Fruit fly (Drosophila melanogaster): ENCODE measurements around the gene CG13599.

CG13599 gene

dm6 chr3R:23887096-23887421, 44.4 kb upstream of the CG13599 start (continued):
- TF ChIP-seq lilli (GFP tag; optimal IDR thresholded peaks at IDR 0.05) = peak; percentile 79
- peak; percentile 86 for TF ChIP-seq CG6813 (GFP tag; optimal IDR thresholded peaks at IDR 0.05)
- TF ChIP-seq D19A (tag; optimal IDR thresholded peaks at IDR 0.05) = peak; percentile 100
- TF ChIP-seq abd-A (tag; optimal IDR thresholded peaks at IDR 0.05) = no peak
- TF ChIP-seq ara (GFP tag; IDR thresholded peaks at IDR 0.05) = peak; percentile 97
- no peak for TF ChIP-seq hbn (GFP tag; IDR thresholded peaks at IDR 0.05; ENCODE audit: partially characterized antibody)
- TF ChIP-seq bcd (GFP tag; optimal IDR thresholded peaks at IDR 0.05) = peak; percentile 89
- TF ChIP-seq aop (GFP tag; IDR thresholded peaks at IDR 0.05) = no peak
- no peak for TF ChIP-seq CG42726 (GFP tag; IDR thresholded peaks at IDR 0.05; ENCODE audit: partially characterized antibody)
- peak; percentile 86 for TF ChIP-seq seq (GFP tag; IDR thresholded peaks at IDR 0.05)
- TF ChIP-seq run (tag; optimal IDR thresholded peaks at IDR 0.05) = peak; percentile 79
- TF ChIP-seq CG1233 (GFP tag; optimal IDR thresholded peaks at IDR 0.05) = peak; percentile 93
- peak; percentile 78 for TF ChIP-seq CrebB (tag; optimal IDR thresholded peaks at IDR 0.05)
- TF ChIP-seq dm (GFP tag; optimal IDR thresholded peaks at IDR 0.05) = peak; percentile 17
- TF ChIP-seq Stat92E (GFP tag; optimal IDR thresholded peaks at IDR 0.05) = peak in 1 of 3 experiments; percentile 93
- TF ChIP-seq CG43689 (GFP tag; IDR thresholded peaks at IDR 0.05) = 0 out of 2 replicates have a peak, but pooled peaks have one; percentile 41
- TF ChIP-seq vnd (GFP tag; IDR thresholded peaks at IDR 0.05; ENCODE audit: partially characterized antibody) = no peak
- peak; percentile 86 for TF ChIP-seq CG13123 (GFP tag; optimal IDR thresholded peaks at IDR 0.05)
- TF ChIP-seq CG10543 (GFP tag; optimal IDR thresholded peaks at IDR 0.05) = no peak
- TF ChIP-seq grn (GFP tag; optimal IDR thresholded peaks at IDR 0.05) = no peak
- peak; percentile 81 for TF ChIP-seq HHEX (GFP tag; optimal IDR thresholded peaks at IDR 0.05)
- TF ChIP-seq Vsx1 (GFP tag; optimal IDR thresholded peaks at IDR 0.05) = peak; percentile 79
- TF ChIP-seq CG11456 (GFP tag; IDR thresholded peaks at IDR 0.05) = peak; percentile 81
- peak; percentile 90 for TF ChIP-seq Six4 (GFP tag; optimal IDR thresholded peaks at IDR 0.05)
- peak; percentile 88 for TF ChIP-seq CG30431 (GFP tag; optimal IDR thresholded peaks at IDR 0.05)
- peak in 1 of 2 experiments; percentile 58 for TF ChIP-seq tll (GFP tag; optimal IDR thresholded peaks at IDR 0.05)
- peak; percentile 38 for TF ChIP-seq Antp (GFP tag; optimal IDR thresholded peaks at IDR 0.05)
- no peak for TF ChIP-seq chinmo (GFP tag; IDR thresholded peaks at IDR 0.05; ENCODE audit: partially characterized antibody)
- TF ChIP-seq slp2 (GFP tag; optimal IDR thresholded peaks at IDR 0.05) = no peak
- no peak for TF ChIP-seq CG16779 (GFP tag; IDR thresholded peaks at IDR 0.05)
- no peak for TF ChIP-seq Hey (tag; optimal IDR thresholded peaks at IDR 0.05)
- TF ChIP-seq CG4854 (GFP tag; optimal IDR thresholded peaks at IDR 0.05) = peak; percentile 61
- peak; percentile 36 for TF ChIP-seq mam (GFP tag; optimal IDR thresholded peaks at IDR 0.05)
- peak; percentile 96 for TF ChIP-seq CG8924 (tag; optimal IDR thresholded peaks at IDR 0.05)
- no peak for TF ChIP-seq CHES-1-like (GFP tag; optimal IDR thresholded peaks at IDR 0.05)
- peak; percentile 51; the same call in 1 of the 2 replicates for TF ChIP-seq rib (GFP tag; IDR thresholded peaks at IDR 0.05)
- TF ChIP-seq CG12659 (GFP tag; optimal IDR thresholded peaks at IDR 0.05) = peak; percentile 86
- TF ChIP-seq CG12236 (GFP tag; optimal IDR thresholded peaks at IDR 0.05) = peak; percentile 11
- no peak for TF ChIP-seq CG14965 (GFP tag; optimal IDR thresholded peaks at IDR 0.05; ENCODE audit: borderline replicate concordance)
- peak; percentile 61 to 88 for TF ChIP-seq Hr51 (GFP tag; optimal IDR thresholded peaks at IDR 0.05)
- no peak for TF ChIP-seq CG17912 (GFP tag; optimal IDR thresholded peaks at IDR 0.05)
- TF ChIP-seq CG3281 (GFP tag; optimal IDR thresholded peaks at IDR 0.05) = peak; percentile 72
- TF ChIP-seq Adf1 (GFP tag; IDR thresholded peaks at IDR 0.05) = 0 out of 2 replicates have a peak, but pooled peaks have one; percentile 16
- peak; percentile 94 for TF ChIP-seq CG2678 (tag; optimal IDR thresholded peaks at IDR 0.05)
- TF ChIP-seq Taf1 (GFP tag; IDR thresholded peaks at IDR 0.05) = peak; percentile 61
- no peak for TF ChIP-seq CG9876 (GFP tag; optimal IDR thresholded peaks at IDR 0.05)
- peak; percentile 83 for TF ChIP-seq ro (GFP tag; IDR thresholded peaks at IDR 0.05)
- peak; percentile 75 for TF ChIP-seq CG12155 (GFP tag; optimal IDR thresholded peaks at IDR 0.05)
- no peak for TF ChIP-seq CG11398 (GFP tag; optimal IDR thresholded peaks at IDR 0.05)
- peak; percentile 85 for TF ChIP-seq ewg (GFP tag; optimal IDR thresholded peaks at IDR 0.05)
